Fruit fly (Drosophila melanogaster): ENCODE data around the gene Flad2.
A peak's percentile ranks its signal among the peaks of the same experiment; 100 is the strongest.

The Flad2 gene

dm6 chr2L:13394903-13395302, 17.4 kb upstream of the Flad2 start, which contains the start of gene RpL24 (continued):
- TF ChIP-seq CG15269 (tag; optimal IDR thresholded peaks at IDR 0.05): peak; percentile 82
- TF ChIP-seq B-H1 (GFP tag; IDR thresholded peaks at IDR 0.05): peak; percentile 53; the same call in 1 of the 3 replicates
- peak; percentile 82 for TF ChIP-seq CG17829 (tag; optimal IDR thresholded peaks at IDR 0.05)
- peak; percentile 27; the same call in 2 of the 4 replicates for TF ChIP-seq Gug (GFP tag; IDR thresholded peaks at IDR 0.05)
- peak; percentile 83 for TF ChIP-seq run (tag; optimal IDR thresholded peaks at IDR 0.05)
- no peak for TF ChIP-seq Dip2 (GFP tag; IDR thresholded peaks at IDR 0.05)
- no peak for TF ChIP-seq Doc2 (GFP tag; IDR thresholded peaks at IDR 0.05)
- TF ChIP-seq CG4282 (GFP tag; optimal IDR thresholded peaks at IDR 0.05): peak; percentile 71
- TF ChIP-seq CG7271 (tag; optimal IDR thresholded peaks at IDR 0.05): peak; percentile 98
- peak; percentile 97 for TF ChIP-seq mirr (GFP tag; optimal IDR thresholded peaks at IDR 0.05)
- peak; percentile 97 for TF ChIP-seq CG17912 (GFP tag; optimal IDR thresholded peaks at IDR 0.05)
- TF ChIP-seq seq (GFP tag; IDR thresholded peaks at IDR 0.05): peak; percentile 80
- TF ChIP-seq CG9437 (GFP tag; optimal IDR thresholded peaks at IDR 0.05): peak; percentile 75
- peak; percentile 96 for TF ChIP-seq gce (GFP tag; IDR thresholded peaks at IDR 0.05)
- TF ChIP-seq CG1647 (GFP tag; optimal IDR thresholded peaks at IDR 0.05): peak; percentile 77
- TF ChIP-seq CG14441 (GFP tag; IDR thresholded peaks at IDR 0.05): peak; percentile 69; the same call in 1 of the 2 replicates
- TF ChIP-seq CG3726 (GFP tag; IDR thresholded peaks at IDR 0.05): peak; percentile 75; the same call in 2 of the 3 replicates
- peak; percentile 80 for TF ChIP-seq CG4617 (GFP tag; optimal IDR thresholded peaks at IDR 0.05; ENCODE audit: borderline replicate concordance)
- peak; percentile 48 for TF ChIP-seq CG14965 (GFP tag; optimal IDR thresholded peaks at IDR 0.05; ENCODE audit: borderline replicate concordance)
- peak; percentile 73 for TF ChIP-seq Optix (GFP tag; IDR thresholded peaks at IDR 0.05)
- peak; percentile 92 for TF ChIP-seq kah (GFP tag; optimal IDR thresholded peaks at IDR 0.05)
- peak; percentile 93 for TF ChIP-seq CrebB (tag; optimal IDR thresholded peaks at IDR 0.05)
- peak; percentile 83 for TF ChIP-seq CG13123 (GFP tag; optimal IDR thresholded peaks at IDR 0.05)
- TF ChIP-seq nom (GFP tag; optimal IDR thresholded peaks at IDR 0.05): peak; percentile 93
- peak; percentile 77 for TF ChIP-seq grn (GFP tag; optimal IDR thresholded peaks at IDR 0.05)
- peak; percentile 92 for TF ChIP-seq CG2875 (GFP tag; optimal IDR thresholded peaks at IDR 0.05)
- peak; percentile 85 for TF ChIP-seq CG1603 (tag; optimal IDR thresholded peaks at IDR 0.05)
- no peak for TF ChIP-seq CkIIα-i1 (GFP tag; IDR thresholded peaks at IDR 0.05)
- TF ChIP-seq Dll (GFP tag; IDR thresholded peaks at IDR 0.05; ENCODE audit: partially characterized antibody): no peak
- TF ChIP-seq CG6791 (GFP tag; IDR thresholded peaks at IDR 0.05; ENCODE audit: partially characterized antibody): 0 out of 3 replicates have a peak, but pooled peaks have one; percentile 29
- peak; percentile 78 for TF ChIP-seq tgo (GFP tag; IDR thresholded peaks at IDR 0.05)
- TF ChIP-seq Elba2 (GFP tag; optimal IDR thresholded peaks at IDR 0.05): no peak
- TF ChIP-seq CG12219 (GFP tag; optimal IDR thresholded peaks at IDR 0.05): peak; percentile 92
- TF ChIP-seq CG3995 (GFP tag; optimal IDR thresholded peaks at IDR 0.05): peak; percentile 79
- peak; percentile 29; the same call in 1 of the 2 replicates for TF ChIP-seq bbx (GFP tag; IDR thresholded peaks at IDR 0.05; ENCODE audit: partially characterized antibody)
- peak; percentile 68 for TF ChIP-seq oc (tag; optimal IDR thresholded peaks at IDR 0.05)
- no peak for TF ChIP-seq exex (tag; optimal IDR thresholded peaks at IDR 0.05)
- peak; percentile 67 for TF ChIP-seq ind (GFP tag; optimal IDR thresholded peaks at IDR 0.05)
- peak; percentile 82 for TF ChIP-seq CG17802 (tag; optimal IDR thresholded peaks at IDR 0.05)
- TF ChIP-seq Aef1 (GFP tag; IDR thresholded peaks at IDR 0.05): peak; percentile 54; the same call in 2 of the 3 replicates
- no peak for TF ChIP-seq dan (GFP tag; IDR thresholded peaks at IDR 0.05)
- TF ChIP-seq trem (tag; optimal IDR thresholded peaks at IDR 0.05): peak; percentile 80
- peak; percentile 64; the same call in 1 of the 2 replicates for TF ChIP-seq CG6272 (GFP tag; IDR thresholded peaks at IDR 0.05)
- peak; percentile 40; the same call in 1 of the 2 replicates for TF ChIP-seq Ravus (GFP tag; IDR thresholded peaks at IDR 0.05)
- TF ChIP-seq Neu2 (GFP tag; optimal IDR thresholded peaks at IDR 0.05; ENCODE audit: borderline replicate concordance): no peak
- TF ChIP-seq knrl (GFP tag; IDR thresholded peaks at IDR 0.05; ENCODE audit: partially characterized antibody): no peak; the same call in 2 of the 3 replicates
- peak; percentile 80 for TF ChIP-seq CG1792 (GFP tag; optimal IDR thresholded peaks at IDR 0.05)
- TF ChIP-seq CG30403 (GFP tag; optimal IDR thresholded peaks at IDR 0.05): peak; percentile 81
- TF ChIP-seq Dip3 (GFP tag; optimal IDR thresholded peaks at IDR 0.05): peak; percentile 89
- peak; percentile 94 for TF ChIP-seq Vsx1 (GFP tag; optimal IDR thresholded peaks at IDR 0.05)

All from whole organism, embryonic.